Fruit fly (Drosophila melanogaster) whole organism, embryonic: Measurements from ENCODE around the gene Snx6.

Experiments used
- Awh ChIP-seq: fragments of 200-800 bp; sonication (Bioruptor generic); IDR thresholded peaks from 2 replicates; pipeline ENCODE4, ENCODE4 v1.3.6; 2022; ENCODE audit warnings: missing biosample characterization, missing genetic modification characterization
- Bgb ChIP-seq: fragments of 200-800 bp; sonication (Bioruptor generic); IDR thresholded peaks from 2 replicates; pipeline ENCODE4 v1.3.6; 2022; ENCODE audit warnings: missing biosample characterization, missing genetic modification characterization; ENCODE audit not compliant: partially characterized antibody
- CG12155 ChIP-seq: fragments of 200-800 bp; sonication (Bioruptor generic); optimal IDR thresholded peaks from 3 replicates; lab custom pipeline; 2016; ENCODE audit warnings: missing biosample characterization, missing genetic modification characterization
- CG14860 ChIP-seq: fragments of 200-800 bp; sonication (Bioruptor generic); IDR thresholded peaks from 3 replicates; pipeline ENCODE4 v1.3.6; 2022; ENCODE audit warnings: missing biosample characterization, missing genetic modification characterization; ENCODE audit not compliant: partially characterized antibody
- CG15601 ChIP-seq: fragments of 200-800 bp; sonication (Bioruptor generic); optimal IDR thresholded peaks from 3 replicates; lab custom pipeline; 2019; ENCODE audit warnings: missing biosample characterization, mild to moderate bottlenecking, missing genetic modification characterization, moderate library complexity
- CG17385 ChIP-seq: fragments of 200-800 bp; sonication (Bioruptor generic); optimal IDR thresholded peaks from 3 replicates; lab custom pipeline; 2018; ENCODE audit warnings: missing biosample characterization, mild to moderate bottlenecking, missing genetic modification characterization
- CG17829 ChIP-seq: fragments of 200-800 bp; optimal IDR thresholded peaks from 2 replicates; lab custom pipeline; 2019; ENCODE audit warnings: missing biosample characterization, mild to moderate bottlenecking, missing genetic modification characterization, moderate library complexity
- CG1832 ChIP-seq: fragments of 200-800 bp; sonication (Bioruptor generic); optimal IDR thresholded peaks from 2 replicates; lab custom pipeline; 2017; ENCODE audit warnings: missing biosample characterization, mild to moderate bottlenecking, missing genetic modification characterization, inconsistent platforms
- CG2678 ChIP-seq: fragments of 200-800 bp; sonication (Bioruptor generic); optimal IDR thresholded peaks from 3 replicates; lab custom pipeline; 2019; ENCODE audit warnings: missing biosample characterization, mild to moderate bottlenecking, missing genetic modification characterization, moderate library complexity
- CG30431 ChIP-seq: fragments of 200-800 bp; sonication (Bioruptor generic); optimal IDR thresholded peaks from 2 replicates; lab custom pipeline; 2017; ENCODE audit warnings: missing biosample characterization, missing genetic modification characterization
- CG32532 ChIP-seq: fragments of 200-800 bp; sonication (Bioruptor generic); IDR thresholded peaks from 2 replicates; pipeline ENCODE4 v1.3.6; 2022; ENCODE audit warnings: missing biosample characterization, missing genetic modification characterization
- CG32772 ChIP-seq: fragments of 200-800 bp; sonication (Bioruptor generic); IDR thresholded peaks from 2 replicates; pipeline ENCODE4 v1.3.6; 2022; ENCODE audit warnings: missing biosample characterization, missing genetic modification characterization
- CG33213 ChIP-seq: fragments of 200-800 bp; sonication (Bioruptor generic); optimal IDR thresholded peaks from 3 replicates; lab custom pipeline; 2016; ENCODE audit warnings: missing biosample characterization, missing genetic modification characterization
- CG6175 ChIP-seq: fragments of 200-800 bp; sonication (Bioruptor generic); IDR thresholded peaks from 3 replicates; pipeline ENCODE4 v1.3.6; 2022; ENCODE audit warnings: missing biosample characterization, missing genetic modification characterization
- CG6854 ChIP-seq: fragments of 200-800 bp; sonication (Bioruptor generic); optimal IDR thresholded peaks from 3 replicates; lab custom pipeline; 2017; ENCODE audit warnings: missing biosample characterization, mild to moderate bottlenecking, missing genetic modification characterization
- CG7271 ChIP-seq: fragments of 200-800 bp; sonication (Bioruptor generic); optimal IDR thresholded peaks from 2 replicates; lab custom pipeline; 2018; ENCODE audit warnings: missing biosample characterization, mild to moderate bottlenecking, missing genetic modification characterization, moderate library complexity
- CG8944 ChIP-seq: fragments of 200-800 bp; sonication (Bioruptor generic); optimal IDR thresholded peaks from 3 replicates; lab custom pipeline; 2016; ENCODE audit warnings: missing biosample characterization, missing genetic modification characterization
- Camta ChIP-seq: fragments of 200-800 bp; sonication (Bioruptor generic); optimal IDR thresholded peaks from 2 replicates; lab custom pipeline; 2016; ENCODE audit warnings: missing biosample characterization, missing genetic modification characterization
- Dref ChIP-seq: fragments of 200-800 bp; sonication (Bioruptor generic); IDR thresholded peaks from 2 replicates; pipeline ENCODE4 v1.3.6; 2022; ENCODE audit warnings: missing biosample characterization, missing genetic modification characterization
- Ets65A ChIP-seq: fragments of 200-800 bp; sonication (Bioruptor generic); peaks from one replicate; lab custom pipeline; 2016; ENCODE audit warnings: missing biosample characterization, missing genetic modification characterization
- HLH4C ChIP-seq: fragments of 200-800 bp; sonication (Bioruptor generic); IDR thresholded peaks from 3 replicates; pipeline ENCODE4 v1.3.6; 2022; ENCODE audit warnings: missing biosample characterization, missing genetic modification characterization; ENCODE audit not compliant: partially characterized antibody
- Hand ChIP-seq: fragments of 200-800 bp; sonication (Bioruptor generic); optimal IDR thresholded peaks from 2 replicates; lab custom pipeline; 2017; ENCODE audit warnings: mild to moderate bottlenecking, missing biosample characterization, missing genetic modification reagents, missing genetic modification characterization
- HmgD ChIP-seq: fragments of 200-800 bp; sonication (Bioruptor generic); optimal IDR thresholded peaks from 3 replicates; lab custom pipeline; 2016; ENCODE audit warnings: missing biosample characterization, missing genetic modification characterization
- Rfx ChIP-seq: fragments of 200-800 bp; sonication (Bioruptor generic); IDR thresholded peaks from 2 replicates; pipeline ENCODE4 v1.3.6; 2022; ENCODE audit warnings: missing biosample characterization, missing genetic modification characterization
- Side ChIP-seq: fragments of 200-800 bp; sonication (Bioruptor generic); optimal IDR thresholded peaks from 2 replicates; lab custom pipeline; 2016; ENCODE audit warnings: missing biosample characterization, missing genetic modification characterization
- Sox102F ChIP-seq: fragments of 200-800 bp; sonication (Bioruptor generic); optimal IDR thresholded peaks from 2 replicates; lab custom pipeline; 2018; ENCODE audit warnings: missing biosample characterization, mild to moderate bottlenecking, missing genetic modification characterization, moderate library complexity
- Spps ChIP-seq: fragments of 200-800 bp; sonication (Bioruptor generic); optimal IDR thresholded peaks from 2 replicates; lab custom pipeline; 2018; ENCODE audit warnings: missing biosample characterization, mild to moderate bottlenecking, missing genetic modification characterization
- Sry-β ChIP-seq: fragments of 200-800 bp; sonication (Bioruptor generic); optimal IDR thresholded peaks from 2 replicates; lab custom pipeline; 2018; ENCODE audit warnings: missing biosample characterization, mild to moderate bottlenecking, missing genetic modification characterization, moderate library complexity
- Ssrp ChIP-seq: fragments of 200-800 bp; sonication (Bioruptor generic); optimal IDR thresholded peaks from 2 replicates; lab custom pipeline; 2018; ENCODE audit warnings: missing biosample characterization, mild to moderate bottlenecking, missing genetic modification characterization, moderate library complexity
- TFAM ChIP-seq: fragments of 200-800 bp; sonication (Bioruptor generic); optimal IDR thresholded peaks from 2 replicates; lab custom pipeline; 2017; ENCODE audit warnings: missing biosample characterization, missing genetic modification characterization, inconsistent platforms
- Trl ChIP-seq, 3 experiments: fragments of >200 bp in 2 of 3; fragments of 200-800 bp in 1 of 3; sonication (Bioruptor generic) in 1 of 3; optimal IDR thresholded peaks; 2 replicates in 1 of 3; 3 replicates in 2 of 3; lab custom pipeline; 2016 to 2017; ENCODE audit warnings: missing biosample characterization in 1 of 3, missing genetic modification characterization in 1 of 3
- Vsx1 ChIP-seq: fragments of 200-800 bp; sonication (Bioruptor generic); optimal IDR thresholded peaks from 2 replicates; lab custom pipeline; 2017; ENCODE audit warnings: missing biosample characterization, mild to moderate bottlenecking, missing genetic modification characterization, missing genetic modification reagents
- aop ChIP-seq: fragments of 200-800 bp; sonication (Bioruptor generic); IDR thresholded peaks from 2 replicates; pipeline ENCODE4 v1.3.6; 2022; ENCODE audit warnings: missing biosample characterization, missing genetic modification characterization
- ase ChIP-seq: fragments of 200-800 bp; sonication (Bioruptor generic); IDR thresholded peaks from 3 replicates; pipeline ENCODE4 v1.3.6; 2022; ENCODE audit warnings: missing biosample characterization, missing genetic modification characterization
- dimm ChIP-seq: fragments of 200-800 bp; sonication (Bioruptor generic); IDR thresholded peaks from 2 replicates; pipeline ENCODE4 v1.3.6; 2022; ENCODE audit warnings: missing biosample characterization, missing genetic modification characterization
- dmrt99B ChIP-seq: fragments of 200-800 bp; sonication (Bioruptor generic); optimal IDR thresholded peaks from 2 replicates; lab custom pipeline; 2018; ENCODE audit warnings: missing biosample characterization, mild to moderate bottlenecking, missing genetic modification characterization, moderate library complexity
- eyg ChIP-seq: fragments of 200-800 bp; sonication (Bioruptor generic); optimal IDR thresholded peaks from 3 replicates; lab custom pipeline; 2016; ENCODE audit warnings: missing biosample characterization, missing genetic modification characterization
- gce ChIP-seq: fragments of 200-800 bp; sonication (Bioruptor generic); IDR thresholded peaks from 3 replicates; pipeline ENCODE4 v1.3.6; 2022; ENCODE audit warnings: missing biosample characterization, missing genetic modification characterization
- grn ChIP-seq: fragments of 200-800 bp; sonication (Bioruptor generic); optimal IDR thresholded peaks from 3 replicates; lab custom pipeline; 2017; ENCODE audit warnings: missing biosample characterization, missing genetic modification characterization
- her ChIP-seq: fragments of 200-800 bp; sonication (Bioruptor generic); optimal IDR thresholded peaks from 2 replicates; lab custom pipeline; 2016; ENCODE audit warnings: missing biosample characterization, missing genetic modification characterization
- nerfin-1 ChIP-seq: fragments of 200-800 bp; sonication (Bioruptor generic); optimal IDR thresholded peaks from 3 replicates; lab custom pipeline; 2019; ENCODE audit warnings: missing biosample characterization, mild to moderate bottlenecking, missing genetic modification characterization, moderate library complexity
- pfk ChIP-seq: fragments of 200-800 bp; sonication (Bioruptor generic); optimal IDR thresholded peaks from 2 replicates; lab custom pipeline; 2018; ENCODE audit warnings: missing biosample characterization, mild to moderate bottlenecking, missing genetic modification characterization, moderate library complexity
- phol ChIP-seq: fragments of 200-800 bp; sonication (Bioruptor generic); optimal IDR thresholded peaks from 3 replicates; lab custom pipeline; 2018; ENCODE audit warnings: missing biosample characterization, mild to moderate bottlenecking, missing genetic modification characterization, moderate library complexity
- pita ChIP-seq: fragments of 200-800 bp; sonication (Bioruptor generic); optimal IDR thresholded peaks from 2 replicates; lab custom pipeline; 2017; ENCODE audit warnings: missing biosample characterization, mild to moderate bottlenecking, missing genetic modification characterization
- pnt ChIP-seq: fragments of 200-800 bp; sonication (Bioruptor generic); optimal IDR thresholded peaks from 3 replicates; lab custom pipeline; 2016; ENCODE audit warnings: missing biosample characterization, missing genetic modification characterization
- row ChIP-seq: fragments of 200-800 bp; sonication (Bioruptor generic); IDR thresholded peaks from 3 replicates; pipeline ENCODE4 v1.3.6; 2022; ENCODE audit warnings: missing biosample characterization, missing genetic modification characterization
- stc ChIP-seq: fragments of 200-800 bp; sonication (Bioruptor generic); IDR thresholded peaks from 2 replicates; pipeline ENCODE4 v1.3.6; 2022; ENCODE audit warnings: missing biosample characterization, missing genetic modification characterization
- tio ChIP-seq: fragments of 200-800 bp; sonication (Bioruptor generic); optimal IDR thresholded peaks from 2 replicates; lab custom pipeline; 2017; ENCODE audit warnings: missing biosample characterization, missing genetic modification characterization, inconsistent platforms
- unc-4 ChIP-seq: fragments of 200-800 bp; sonication (Bioruptor generic); IDR thresholded peaks from 2 replicates; pipeline ENCODE4 v1.3.6; 2022; ENCODE audit warnings: missing biosample characterization, missing genetic modification characterization; ENCODE audit not compliant: partially characterized antibody
- vfl ChIP-seq: fragments of 200-800 bp; sonication (Bioruptor generic); optimal IDR thresholded peaks from 2 replicates; lab custom pipeline; 2016; ENCODE audit warnings: missing biosample characterization, missing genetic modification characterization
- zen2 ChIP-seq: fragments of 200-800 bp; sonication (Bioruptor generic); IDR thresholded peaks from 3 replicates; pipeline ENCODE4 v1.3.6; 2022; ENCODE audit warnings: missing biosample characterization, missing genetic modification characterization; ENCODE audit not compliant: partially characterized antibody

The Snx6 gene

dm6 chr2L:8220393-8220934 lies at the start of gene Snx6:
Snx6 (minus strand) TSS chr2L:8220741.
- TF ChIP-seq nerfin-1 (tag; lab: Kevin White, UChicago) (no peak), Awh (GFP tag; lab: Robert Waterston, UW) (no peak), pita (GFP tag; lab: Kevin White, UChicago) (no peak), CG14860 (GFP tag; lab: Robert Waterston, UW) (peak; percentile 35; the same call in 2 of the 3 replicates), CG32772 (GFP tag; lab: Robert Waterston, UW) (no peak), tio (no peak), Vsx1 (no peak), Ets65A (GFP tag; lab: Kevin White, UChicago) (no peak), dimm (GFP tag; lab: Robert Waterston, UW) (no peak), CG7271 (no peak), Rfx (GFP tag; lab: Robert Waterston, UW) (no peak), CG17829 (tag; lab: Kevin White, UChicago) (no peak), HLH4C (GFP tag; lab: Robert Waterston, UW) (peak; percentile 70), Sox102F (no peak), CG8944 (GFP tag; lab: Kevin White, UChicago) (no peak), row (GFP tag; lab: Robert Waterston, UW) (no peak), eyg (no peak), Side (GFP tag; lab: Kevin White, UChicago) (no peak), pfk (GFP tag; lab: Kevin White, UChicago) (no peak), CG32532 (GFP tag; lab: Robert Waterston, UW) (no peak), zen2 (GFP tag; lab: Robert Waterston, UW) (peak; percentile 59), dmrt99B (tag; lab: Kevin White, UChicago) (no peak), gce (no peak), vfl (GFP tag; lab: Kevin White, UChicago) (no peak), Camta (GFP tag; lab: Kevin White, UChicago) (no peak), aop (GFP tag; lab: Robert Waterston, UW) (no peak), CG17385 (GFP tag; lab: Kevin White, UChicago) (no peak), Bgb (GFP tag; lab: Robert Waterston, UW) (peak; percentile 71), ase (GFP tag; lab: Robert Waterston, UW) (no peak), pnt (GFP tag; lab: Kevin White, UChicago) (no peak), phol (tag; lab: Kevin White, UChicago) (peak; percentile 46), HmgD (GFP tag; lab: Kevin White, UChicago) (no peak), Ssrp (tag; lab: Kevin White, UChicago) (no peak), unc-4 (GFP tag; lab: Robert Waterston, UW) (peak; percentile 68), Trl (optimal IDR thresholded peaks at IDR 0.05; lab: Kevin White, UChicago) (no peak), Trl (GFP tag; optimal IDR thresholded peaks at IDR 0.05; lab: Kevin White, UChicago) (no peak), CG2678 (no peak), Sry-β (GFP tag; lab: Kevin White, UChicago) (no peak), CG30431 (GFP tag; lab: Kevin White, UChicago) (no peak), TFAM (no peak), grn (GFP tag; lab: Kevin White, UChicago) (no peak), Dref (peak; percentile 86), CG33213 (GFP tag; lab: Kevin White, UChicago) (no peak), CG15601 (tag; lab: Kevin White, UChicago) (no peak), CG12155 (GFP tag; lab: Kevin White, UChicago) (no peak), Spps (tag; lab: Kevin White, UChicago) (no peak), CG1832 (GFP tag; lab: Kevin White, UChicago) (no peak), her (no peak), stc (GFP tag; lab: Robert Waterston, UW) (no peak; the same call in 1 of the 2 replicates), CG6854 (no peak), CG6175 (GFP tag; lab: Robert Waterston, UW) (no peak), Hand (GFP tag; lab: Kevin White, UChicago) (no peak)
